Worm (Caenorhabditis elegans) whole organism, L4 larva: ENCODE measurements around the gene F45D3.4.

Source experiments
- daf-8 ChIP-seq: fragments of 200-800 bp; sonication (Bioruptor generic); IDR thresholded peaks from 2 replicates; pipeline ENCODE4 v1.3.6; 2022; ENCODE audit warnings: missing genetic modification characterization, missing compliant biosample characterization
- lin-39 ChIP-seq: fragments of 150-350 bp; optimal IDR thresholded peaks from 2 replicates; lab custom pipeline; 2014; ENCODE audit warnings: missing biosample characterization, missing genetic modification reagents, missing genetic modification characterization
- nhr-11 ChIP-seq: fragments of 150-350 bp; optimal IDR thresholded peaks from 2 replicates; lab custom pipeline; 2014; ENCODE audit warnings: missing biosample characterization, missing genetic modification characterization
- pqm-1 ChIP-seq: sonication (generic microtip); optimal IDR thresholded peaks from 2 replicates; lab custom pipeline; 2017; ENCODE audit warnings: missing biosample characterization, missing genetic modification characterization
- snpc-4 ChIP-seq: fragments of 150-350 bp; optimal IDR thresholded peaks from 2 replicates; lab custom pipeline; 2014; ENCODE audit warnings: missing biosample characterization, missing genetic modification characterization
- unc-62 ChIP-seq, 3 experiments: fragments of 150-350 bp in 1 of 3; sonication (generic microtip); optimal IDR thresholded peaks in 2 of 3; peaks in 1 of 3; 1 replicate in 1 of 3; 2 replicates in 2 of 3; lab custom pipeline; 2014 to 2017; ENCODE audit warnings: missing biosample characterization in 3 of 3, missing genetic modification characterization in 3 of 3, missing genetic modification reagents in 3 of 3, missing genotype in 1 of 3
- ztf-11 ChIP-seq: fragments of 150-350 bp; optimal IDR thresholded peaks from 2 replicates; lab custom pipeline; 2014; ENCODE audit warnings: missing biosample characterization, missing genetic modification characterization

- peak; percentile 12 for TF ChIP-seq nhr-11 (tag; lab: Kevin White, UChicago)
- no peak for TF ChIP-seq unc-62 (GFP tag; optimal IDR thresholded peaks at IDR 0.05 in 1 of 2; lab: Kevin White, UChicago)
- TF ChIP-seq unc-62 (tag; optimal IDR thresholded peaks at IDR 0.05; lab: Kevin White, UChicago) = no peak
- no peak for TF ChIP-seq lin-39
- peak; percentile 51 for TF ChIP-seq pqm-1 (tag; lab: Kevin White, UChicago)
- no peak for TF ChIP-seq daf-8
- TF ChIP-seq snpc-4 (tag; lab: Kevin White, UChicago) = no peak
- TF ChIP-seq ztf-11 = no peak
Observed at ce11 chrV:12513900-12514299, 39.1 kb downstream of the F45D3.4 start.
